Worm (Caenorhabditis elegans): ENCODE results near the gene R08C7.8.

DNA sequence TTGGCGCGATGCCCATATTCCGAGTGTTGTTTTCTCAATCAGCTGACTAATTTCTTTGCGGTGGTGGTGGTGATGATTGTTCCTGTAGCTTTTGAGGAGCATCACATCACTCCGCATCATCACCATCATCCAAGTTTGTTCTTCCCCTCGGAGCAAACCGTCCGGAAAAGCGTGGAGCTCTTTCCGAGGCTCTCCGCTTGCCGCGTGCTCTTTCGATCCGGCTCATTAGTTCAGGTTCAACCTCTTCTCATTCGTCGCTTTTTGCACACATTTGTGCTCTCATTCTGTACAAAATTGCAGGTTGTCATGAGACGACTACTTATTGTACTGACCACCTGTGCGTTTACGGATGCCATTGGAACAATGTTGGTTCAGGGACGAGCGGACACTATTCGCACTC, 30.8 kb upstream of the R08C7.8 start, which contains the start of gene M01H9.5:
- TF ChIP-seq aha-1 (tag; optimal IDR thresholded peaks at IDR 0.05) (no peak), ztf-4 (tag; optimal IDR thresholded peaks at IDR 0.05) (no peak)

Measured in whole organism, L1 larva.